Fruit fly (Drosophila melanogaster): ENCODE data around the gene Pvf3.

The Pvf3 gene

DNA sequence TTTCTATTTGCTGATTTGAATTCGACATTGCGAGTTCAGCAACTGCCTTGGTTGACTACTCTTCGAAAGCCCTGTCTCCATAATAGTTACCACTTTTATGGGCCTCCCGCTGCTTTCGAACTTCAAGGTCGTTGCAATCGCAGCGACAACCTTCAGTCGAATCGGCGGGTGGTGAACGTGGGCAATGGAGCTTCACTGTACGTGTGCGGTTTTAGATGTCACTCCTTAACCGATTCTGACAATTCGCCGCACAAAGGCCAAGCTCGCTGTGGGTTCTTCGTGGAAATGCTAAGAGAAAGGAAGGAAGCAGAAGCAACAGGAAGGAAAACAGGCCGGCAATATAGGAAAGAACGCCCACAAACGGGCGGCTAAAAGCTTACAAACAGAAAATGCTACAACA lies 5.2 kb downstream of the Pvf3 start:
- TF ChIP-seq Crg-1 (GFP tag; optimal IDR thresholded peaks at IDR 0.05), result no peak
- TF ChIP-seq toe (GFP tag; optimal IDR thresholded peaks at IDR 0.05), result no peak
- TF ChIP-seq ovo (GFP tag; optimal IDR thresholded peaks at IDR 0.05), result no peak
- TF ChIP-seq cnc (optimal IDR thresholded peaks at IDR 0.05), result no peak
- no peak for TF ChIP-seq CG7045 (GFP tag; optimal IDR thresholded peaks at IDR 0.05)
- no peak for TF ChIP-seq Hr96 (GFP tag; optimal IDR thresholded peaks at IDR 0.05)
- TF ChIP-seq CG14711 (tag; optimal IDR thresholded peaks at IDR 0.05), result no peak
- TF ChIP-seq CG33017 (tag; optimal IDR thresholded peaks at IDR 0.05), result no peak
- no peak for TF ChIP-seq CG12768 (GFP tag; optimal IDR thresholded peaks at IDR 0.05)

DNA sequence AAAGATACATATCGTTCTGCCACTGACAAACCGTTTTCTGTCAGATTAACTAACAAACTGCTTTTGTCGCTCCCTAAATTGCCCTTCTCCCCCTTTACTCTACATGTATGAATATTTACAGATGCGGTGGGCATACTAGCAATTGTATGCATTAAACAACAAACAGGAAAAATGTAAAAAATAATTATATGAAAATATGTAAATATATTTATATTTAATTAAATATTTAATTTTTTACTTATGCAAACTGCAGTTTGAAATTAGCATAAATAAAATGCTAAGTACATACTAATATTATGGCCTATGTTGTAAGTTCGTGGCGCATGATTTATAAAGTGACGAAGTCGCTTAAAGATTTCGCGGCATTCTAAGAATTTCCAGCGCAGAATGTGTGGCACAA lies 6.7 kb downstream of the Pvf3 start:
- TF ChIP-seq Crg-1 (GFP tag; optimal IDR thresholded peaks at IDR 0.05), result no peak
- no peak for TF ChIP-seq cnc (optimal IDR thresholded peaks at IDR 0.05)
- no peak for TF ChIP-seq CG33017 (tag; optimal IDR thresholded peaks at IDR 0.05)
- no peak for TF ChIP-seq pad (GFP tag; optimal IDR thresholded peaks at IDR 0.05)
- TF ChIP-seq kay (GFP tag; ENCODE audit: borderline replicate concordance), result no peak
- no peak for TF ChIP-seq CG1620 (GFP tag; optimal IDR thresholded peaks at IDR 0.05)
- TF ChIP-seq Mnt (GFP tag; optimal IDR thresholded peaks at IDR 0.05), result no peak
- TF ChIP-seq CG7045 (GFP tag; optimal IDR thresholded peaks at IDR 0.05), result no peak

DNA sequence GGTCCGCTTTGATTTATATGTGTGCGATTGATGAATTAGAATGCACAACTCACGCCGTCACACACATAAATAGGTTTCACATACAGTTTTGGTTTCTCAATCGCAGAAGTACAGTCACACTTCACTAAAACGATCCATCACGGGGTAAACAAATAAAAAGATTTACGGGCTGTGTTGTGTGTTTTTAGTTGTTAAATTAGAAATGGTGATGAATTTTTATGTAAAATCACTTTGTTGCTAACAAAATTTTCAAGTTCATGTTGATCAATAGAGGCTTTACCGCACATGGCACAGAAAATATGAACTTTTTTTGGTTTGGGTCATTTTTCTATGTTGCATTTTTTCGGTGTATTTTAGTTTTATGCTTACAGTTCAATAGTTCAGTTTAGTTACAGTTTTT lies 8.6 kb downstream of the Pvf3 start:
- TF ChIP-seq toe (GFP tag; optimal IDR thresholded peaks at IDR 0.05), result no peak
- no peak for TF ChIP-seq Crg-1 (GFP tag; optimal IDR thresholded peaks at IDR 0.05)
- TF ChIP-seq CG7101 (tag; optimal IDR thresholded peaks at IDR 0.05), result no peak
- no peak for TF ChIP-seq CG11617 (GFP tag; optimal IDR thresholded peaks at IDR 0.05)
- no peak for TF ChIP-seq Clk (GFP tag; optimal IDR thresholded peaks at IDR 0.05)
- no peak for TF ChIP-seq CG14711 (tag; optimal IDR thresholded peaks at IDR 0.05)
- no peak for TF ChIP-seq kay (GFP tag; ENCODE audit: borderline replicate concordance)

DNA sequence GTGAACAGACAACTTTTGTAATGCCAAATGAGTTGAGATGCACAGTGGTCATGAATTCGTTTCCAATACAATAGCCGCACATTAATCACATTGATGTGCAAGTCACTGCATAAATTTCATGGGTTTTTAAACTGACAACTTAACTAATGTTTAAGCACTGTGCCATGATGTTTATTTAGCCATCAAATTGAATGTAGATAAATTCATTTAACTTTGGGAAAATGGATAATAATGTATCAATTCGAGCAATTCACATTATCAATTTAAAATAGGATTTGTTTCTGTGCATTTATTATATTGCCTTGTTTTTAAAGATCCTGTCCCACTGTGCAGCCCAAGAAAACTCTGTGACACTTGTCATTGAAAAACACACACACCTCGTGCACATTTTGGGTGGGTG lies 9.4 kb downstream of the Pvf3 start:
- TF ChIP-seq bab1 (GFP tag; optimal IDR thresholded peaks at IDR 0.05) (no peak), tj (GFP tag; optimal IDR thresholded peaks at IDR 0.05) (no peak), toe (GFP tag; optimal IDR thresholded peaks at IDR 0.05) (no peak), Crg-1 (GFP tag; optimal IDR thresholded peaks at IDR 0.05) (no peak), CG11617 (GFP tag; optimal IDR thresholded peaks at IDR 0.05) (no peak), CG5204 (GFP tag; optimal IDR thresholded peaks at IDR 0.05) (no peak), kay (GFP tag; ENCODE audit: borderline replicate concordance) (no peak), Hr96 (GFP tag; optimal IDR thresholded peaks at IDR 0.05) (no peak), CG7045 (GFP tag; optimal IDR thresholded peaks at IDR 0.05) (no peak), ovo (GFP tag; optimal IDR thresholded peaks at IDR 0.05) (no peak), cnc (optimal IDR thresholded peaks at IDR 0.05) (no peak), CG12768 (GFP tag; optimal IDR thresholded peaks at IDR 0.05) (no peak), Mnt (GFP tag; optimal IDR thresholded peaks at IDR 0.05) (no peak), pad (GFP tag; optimal IDR thresholded peaks at IDR 0.05) (no peak), cic (GFP tag; optimal IDR thresholded peaks at IDR 0.05) (no peak), CG33017 (tag; optimal IDR thresholded peaks at IDR 0.05) (no peak), CG7101 (tag; optimal IDR thresholded peaks at IDR 0.05) (no peak)

DNA sequence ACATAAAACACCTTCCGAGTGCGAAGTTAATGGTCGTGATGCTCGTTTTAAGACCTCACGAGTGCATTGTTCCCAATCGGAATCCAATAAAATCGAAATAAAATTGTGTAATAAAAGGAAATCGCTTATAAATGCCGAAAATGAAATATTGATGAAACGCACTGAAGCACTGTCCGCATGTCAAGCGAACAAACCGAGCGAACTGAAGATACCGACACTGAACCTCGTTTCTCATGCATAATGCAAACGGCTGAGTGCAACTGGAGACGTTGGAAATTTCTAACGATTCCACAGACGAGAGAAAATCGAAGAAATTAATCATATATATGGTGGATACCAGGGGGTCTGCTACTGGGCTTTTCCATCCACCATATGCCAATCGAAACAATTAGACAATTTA lies 10.3 kb downstream of the Pvf3 start:
- TF ChIP-seq Clk (GFP tag; optimal IDR thresholded peaks at IDR 0.05), result no peak
- no peak for TF ChIP-seq CG11617 (GFP tag; optimal IDR thresholded peaks at IDR 0.05)
- TF ChIP-seq CG12768 (GFP tag; optimal IDR thresholded peaks at IDR 0.05), result no peak
- no peak for TF ChIP-seq Mnt (GFP tag; optimal IDR thresholded peaks at IDR 0.05)
- no peak for TF ChIP-seq ovo (GFP tag; optimal IDR thresholded peaks at IDR 0.05)
- TF ChIP-seq CG7045 (GFP tag; optimal IDR thresholded peaks at IDR 0.05), result no peak
- TF ChIP-seq kay (GFP tag; ENCODE audit: borderline replicate concordance), result no peak
- TF ChIP-seq cnc (optimal IDR thresholded peaks at IDR 0.05), result no peak
- no peak for TF ChIP-seq CG7101 (tag; optimal IDR thresholded peaks at IDR 0.05)

DNA sequence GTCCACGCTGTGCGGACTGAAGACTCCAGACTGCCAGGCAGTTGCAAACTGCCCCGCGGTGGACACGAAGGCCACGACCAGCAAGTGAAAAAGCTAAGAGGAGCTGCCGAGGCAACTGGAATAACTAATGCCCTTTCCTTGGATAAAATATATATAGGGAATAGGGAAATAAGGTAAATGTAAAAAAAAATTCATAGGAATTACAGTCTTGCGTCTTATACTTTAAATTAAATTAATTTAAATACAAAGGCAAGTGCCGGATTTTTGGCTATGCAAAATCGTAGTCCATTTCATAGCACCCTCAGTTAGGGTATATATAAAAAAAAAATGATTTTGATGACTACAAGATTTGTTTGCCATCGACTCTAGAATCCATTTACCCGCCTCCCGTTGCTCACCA lies 11.6 kb downstream of the Pvf3 start:
- TF ChIP-seq Crg-1 (GFP tag; optimal IDR thresholded peaks at IDR 0.05) (no peak), bab1 (GFP tag; optimal IDR thresholded peaks at IDR 0.05) (no peak), Mnt (GFP tag; optimal IDR thresholded peaks at IDR 0.05) (no peak), cnc (optimal IDR thresholded peaks at IDR 0.05) (no peak), CG12768 (GFP tag; optimal IDR thresholded peaks at IDR 0.05) (no peak), CG5204 (GFP tag; optimal IDR thresholded peaks at IDR 0.05) (no peak), pad (GFP tag; optimal IDR thresholded peaks at IDR 0.05) (no peak), CG14711 (tag; optimal IDR thresholded peaks at IDR 0.05) (no peak), CG7045 (GFP tag; optimal IDR thresholded peaks at IDR 0.05) (no peak), CG33017 (tag; optimal IDR thresholded peaks at IDR 0.05) (no peak), tj (GFP tag; optimal IDR thresholded peaks at IDR 0.05) (no peak)

DNA sequence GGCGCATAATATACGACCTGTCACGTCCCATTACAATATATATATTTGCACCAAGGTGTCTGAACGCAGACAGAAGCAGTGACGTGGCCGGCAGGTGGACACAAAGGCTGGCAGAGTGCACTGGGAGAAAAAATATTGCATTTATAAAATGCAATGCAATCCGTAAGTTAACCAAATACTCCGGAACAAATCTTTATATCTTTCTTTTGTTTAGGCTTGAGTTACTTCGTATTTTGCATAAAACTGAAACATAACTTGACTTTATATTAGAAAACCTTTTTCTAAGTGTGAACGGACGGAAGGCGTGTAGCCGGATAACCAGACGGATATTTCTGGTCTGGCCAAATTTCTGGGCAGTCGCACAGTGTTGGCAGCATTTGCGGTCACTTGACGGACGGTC lies 13.4 kb downstream of the Pvf3 start:
- TF ChIP-seq bab1 (GFP tag; optimal IDR thresholded peaks at IDR 0.05) (peak; percentile 29), CG7101 (tag; optimal IDR thresholded peaks at IDR 0.05) (no peak), Crg-1 (GFP tag; optimal IDR thresholded peaks at IDR 0.05) (no peak)

DNA sequence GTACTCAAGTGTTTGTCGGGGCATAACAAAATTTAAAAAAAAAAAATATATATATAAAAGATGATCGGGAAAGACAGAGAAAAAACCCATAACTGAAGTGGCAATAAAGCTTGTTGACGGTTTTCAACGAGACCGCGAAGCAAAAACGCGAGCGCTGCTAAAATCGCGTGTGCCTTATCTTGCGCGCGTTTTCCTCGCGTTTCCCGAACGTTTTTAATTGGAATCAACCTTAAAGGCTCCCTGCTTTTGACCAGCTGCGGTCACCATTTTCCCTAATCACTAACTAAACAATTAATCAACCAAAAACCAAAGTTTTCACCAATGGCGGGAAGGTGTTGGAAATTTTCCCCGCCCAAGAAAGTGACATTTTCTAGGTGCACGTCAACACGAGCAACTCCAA lies 17.4 kb downstream of the Pvf3 start:
- TF ChIP-seq Crg-1 (GFP tag; optimal IDR thresholded peaks at IDR 0.05) (no peak), kay (GFP tag; ENCODE audit: borderline replicate concordance) (peak; percentile 2)
